Fruit fly (Drosophila melanogaster): ENCODE measurements around the gene Uba4.

DNA sequence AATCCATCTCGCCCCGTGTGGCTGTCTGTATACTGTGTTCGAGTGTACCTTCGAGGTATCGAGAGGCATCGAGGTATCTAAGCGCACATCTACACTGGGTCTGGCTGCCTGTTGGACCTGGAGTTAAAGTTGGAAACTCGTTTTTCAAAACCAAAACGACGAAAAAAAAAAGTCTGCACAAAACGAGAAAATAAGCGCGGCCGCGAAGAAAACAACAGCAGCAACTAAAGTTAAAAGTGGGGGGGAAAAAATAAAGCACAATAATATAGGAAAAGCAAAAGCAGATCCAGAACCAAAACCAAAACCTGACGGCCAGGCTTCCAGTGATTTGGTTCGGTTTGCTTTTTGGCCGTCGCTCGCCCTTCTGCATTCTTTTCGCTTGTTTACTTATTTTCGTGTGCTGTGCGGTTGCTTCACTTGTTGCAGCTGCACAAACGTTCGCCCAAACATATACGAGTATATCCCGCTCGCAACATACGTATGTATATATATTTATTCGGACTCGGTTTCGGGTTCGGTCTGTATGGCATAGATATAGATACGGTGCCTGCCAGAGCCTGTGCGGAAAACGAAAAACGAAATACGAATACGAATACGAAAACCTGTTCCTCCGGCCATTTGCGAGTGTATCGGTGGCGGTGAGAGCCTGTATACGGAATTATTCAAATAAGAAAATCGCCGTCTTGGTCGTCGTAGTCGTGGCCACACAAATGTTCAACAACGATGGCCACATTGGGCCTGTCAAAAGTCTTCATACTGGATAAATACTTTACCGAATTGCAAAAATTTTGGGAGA lies 38.1 kb upstream of the Uba4 start:
- TF ChIP-seq insv (optimal IDR thresholded peaks at IDR 0.05) (no peak), psq (optimal IDR thresholded peaks at IDR 0.05) (no peak), ttk (optimal IDR thresholded peaks at IDR 0.05) (no peak), Sin3A (optimal IDR thresholded peaks at IDR 0.05) (no peak)

Data from Kc167 (cell line).